Worm (Caenorhabditis elegans) whole organism, dauer: ENCODE results near the gene ins-20.
"Not testable (repeated sequence)": the region's sequence is repeated elsewhere in the genome, so short reads cannot be mapped to it uniquely, and the experiment has no call there.

Experiments
- unc-62 ChIP-seq: sonication (generic microtip); optimal IDR thresholded peaks from 2 replicates; lab custom pipeline; 2017; ENCODE audit warnings: missing biosample characterization, missing genetic modification reagents, missing genetic modification characterization

Gene ins-20

DNA sequence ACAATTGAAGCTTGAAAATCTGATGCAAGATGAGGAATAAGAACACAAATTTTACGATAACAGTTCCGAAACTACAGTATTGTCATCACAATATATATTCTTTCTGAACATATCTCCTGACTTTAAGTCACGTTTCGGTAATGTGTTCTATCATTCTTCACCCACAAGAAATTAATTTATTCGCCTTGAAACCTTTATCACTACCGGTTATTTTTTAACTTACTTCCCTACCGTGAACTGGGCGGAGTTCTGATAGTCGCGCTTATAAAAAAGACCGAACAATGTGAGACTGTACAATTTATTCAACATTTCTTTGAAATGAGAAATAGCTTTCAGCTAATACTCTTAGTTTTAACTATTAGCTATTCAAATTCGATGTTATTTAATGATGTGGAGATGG is at the start of gene ins-20:
ins-20 (plus strand) TSS at position 301 of the 400 bp plus-strand sequence.
- TF ChIP-seq unc-62 (GFP tag; lab: Kevin White, UChicago): no peak

DNA sequence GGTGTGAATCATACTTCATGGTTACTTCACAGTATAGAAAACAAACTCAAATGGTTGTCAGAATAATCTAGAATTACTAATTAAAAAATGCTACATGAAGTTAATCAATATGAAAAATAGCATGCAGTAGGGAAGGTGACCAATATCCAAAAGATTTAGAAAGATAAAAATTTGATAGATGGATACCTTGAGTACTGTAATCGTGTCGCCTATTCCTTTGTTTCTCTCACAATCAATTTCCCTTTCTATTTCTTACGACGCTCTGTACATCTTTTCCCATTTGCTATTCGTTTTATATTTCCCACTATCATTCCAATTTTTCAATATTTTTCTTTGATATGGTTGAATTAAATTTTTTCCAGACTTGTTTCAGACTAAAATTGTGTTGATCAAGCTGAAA is 49.3 kb upstream of the ins-20 start, which contains the start of gene B0034.7:
B0034.7 (plus strand) TSS at position 301 of the 400 bp plus-strand sequence.
- no peak for TF ChIP-seq unc-62 (GFP tag; lab: Kevin White, UChicago)

DNA sequence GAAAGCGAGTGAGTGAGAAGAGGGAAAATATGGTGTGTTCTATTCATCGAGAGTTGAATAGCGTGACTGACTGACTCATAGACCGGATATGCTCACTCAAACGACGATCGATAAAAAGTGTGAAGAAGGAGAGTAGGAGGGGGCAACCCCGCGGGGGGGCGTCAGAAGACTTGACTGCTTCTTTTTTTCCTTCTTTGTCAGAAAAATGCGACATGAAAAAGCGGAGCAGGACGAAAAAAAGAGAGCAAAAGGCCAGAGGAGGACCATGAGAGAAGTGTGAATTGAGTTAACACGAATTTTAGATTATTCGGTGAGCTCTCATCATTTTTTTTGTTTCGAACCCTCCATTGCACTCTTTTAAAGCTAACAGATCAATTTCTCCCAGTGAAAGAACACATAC is 48.3 kb upstream of the ins-20 start:
- TF ChIP-seq unc-62 (GFP tag; lab: Kevin White, UChicago): no peak

DNA sequence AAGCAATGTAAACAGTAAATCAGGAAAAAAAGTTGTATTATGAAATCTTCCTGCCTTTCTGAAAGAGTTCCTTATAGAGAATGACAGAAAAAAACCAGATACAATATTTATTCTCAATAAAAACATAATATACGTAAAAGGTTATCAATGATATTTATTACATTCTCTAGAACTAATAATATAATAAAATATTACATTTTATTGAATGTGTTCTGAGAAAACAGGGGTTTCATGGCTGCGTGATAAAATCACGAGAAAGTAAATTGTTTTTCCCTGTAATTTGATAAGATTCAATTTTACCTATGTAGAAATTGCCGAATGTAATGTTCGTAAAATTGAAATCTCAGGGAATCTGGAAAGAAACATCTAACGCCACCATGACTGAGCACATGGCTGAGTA is 45.7 kb upstream of the ins-20 start:
- no peak for TF ChIP-seq unc-62 (GFP tag; lab: Kevin White, UChicago)

DNA sequence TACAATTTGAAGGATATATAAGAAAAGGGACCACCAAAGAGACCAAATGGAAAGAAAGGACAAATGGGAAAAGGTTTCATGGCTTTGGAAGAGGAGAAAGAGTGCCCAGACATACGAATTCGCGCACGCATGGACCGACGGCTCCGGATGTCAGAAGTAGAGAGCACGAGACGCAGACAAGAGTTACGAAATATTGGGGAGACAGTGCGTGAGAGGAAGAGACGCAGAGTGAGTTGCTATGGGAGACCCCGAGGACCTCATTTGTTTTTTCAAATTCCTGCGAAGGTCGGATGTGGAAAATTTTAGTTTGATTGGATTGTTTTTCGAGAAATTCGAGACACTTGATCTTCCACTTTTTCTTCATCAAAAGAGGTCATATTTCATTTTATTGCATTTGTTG is 44.0 kb upstream of the ins-20 start:
- no peak for TF ChIP-seq unc-62 (GFP tag; lab: Kevin White, UChicago)

DNA sequence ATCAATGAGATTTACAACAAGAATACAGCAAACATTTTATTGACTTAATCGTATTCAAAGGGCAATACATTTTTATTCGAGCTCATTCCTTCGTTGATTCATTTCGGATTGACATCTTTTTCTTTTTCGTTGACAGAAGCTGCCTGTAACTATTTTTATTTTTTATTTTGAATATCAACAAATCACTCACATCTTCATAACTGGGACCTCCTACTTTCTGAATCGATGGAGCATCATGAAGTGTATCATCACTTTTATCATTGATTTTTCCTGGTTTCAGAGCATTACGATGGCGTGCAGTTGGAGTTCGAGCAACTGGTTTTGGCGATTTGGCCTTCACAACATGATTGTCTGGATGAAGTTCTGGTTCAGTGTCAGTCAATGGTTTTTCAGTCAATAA is 42.6 kb upstream of the ins-20 start, which contains the start of gene B0034.1:
B0034.1 (plus strand) TSS at position 301 of the 400 bp plus-strand sequence.
- no peak for TF ChIP-seq unc-62 (GFP tag; lab: Kevin White, UChicago)

DNA sequence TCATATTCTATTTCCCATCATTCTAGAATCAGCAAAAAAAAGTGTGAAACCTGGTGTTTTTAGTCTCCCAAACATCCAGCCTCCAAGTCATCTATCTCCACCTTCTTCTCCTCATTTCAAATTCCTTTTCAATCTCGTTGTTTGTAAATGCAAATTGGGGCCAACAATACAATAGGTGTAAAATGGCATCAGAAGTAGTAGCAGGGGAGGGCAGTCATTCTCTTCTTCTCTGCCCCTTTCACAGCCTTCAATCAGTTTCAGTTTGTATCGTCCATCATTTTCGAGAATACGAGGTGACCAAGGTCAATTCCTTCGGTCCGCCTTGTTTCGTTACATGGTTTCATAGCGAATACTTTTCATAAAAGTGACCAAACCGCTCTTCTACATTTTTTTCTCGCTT is 41.3 kb upstream of the ins-20 start, which contains the start of gene B0034.4:
B0034.4 (minus strand) TSS at position 229 of the 400 bp plus-strand sequence.
- no peak for TF ChIP-seq unc-62 (GFP tag; lab: Kevin White, UChicago)

DNA sequence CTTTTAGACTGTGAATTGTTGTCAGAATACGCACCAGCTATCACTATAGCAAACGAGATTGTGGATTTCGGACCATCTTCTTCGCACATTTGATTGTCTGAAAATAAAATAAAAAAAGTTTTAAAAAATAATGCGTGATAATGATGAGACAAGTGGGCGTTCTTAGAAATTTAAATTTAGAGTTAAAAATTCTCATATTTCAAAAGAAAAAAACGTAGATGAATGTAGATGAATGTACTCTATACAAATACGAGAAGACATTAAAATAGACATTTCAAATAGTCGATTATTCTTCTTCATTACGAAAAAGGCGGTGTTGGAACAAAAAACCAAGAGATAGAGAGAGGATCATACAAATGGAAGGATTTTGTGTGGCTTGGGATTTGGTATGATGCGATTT is 35.8 kb upstream of the ins-20 start, which contains the start of gene B0034.5:
B0034.5 (minus strand) TSS at position 101 of the 400 bp plus-strand sequence.
- no peak for TF ChIP-seq unc-62 (GFP tag; lab: Kevin White, UChicago)

DNA sequence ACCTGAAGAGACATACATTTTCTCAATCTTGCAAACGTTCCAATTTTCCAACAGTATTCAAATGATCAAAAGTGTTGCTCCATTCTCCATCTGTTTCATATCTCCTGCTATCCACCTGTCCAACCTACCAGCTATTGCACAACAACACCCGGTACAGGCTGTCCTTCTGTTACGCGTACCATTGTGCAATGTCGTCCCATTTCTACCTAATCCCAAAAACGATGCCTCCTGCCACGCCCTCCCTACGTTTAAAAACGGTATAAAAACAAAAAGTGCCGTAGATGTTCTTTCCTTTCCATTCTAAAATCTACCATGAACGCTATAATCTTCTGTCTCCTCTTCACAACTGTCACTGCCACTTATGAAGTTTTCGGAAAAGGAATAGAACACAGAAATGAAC is 22.4 kb upstream of the ins-20 start, which contains the start of gene ins-2:
ins-2 (plus strand) TSS at position 301 of the 400 bp plus-strand sequence.
- TF ChIP-seq unc-62 (GFP tag; lab: Kevin White, UChicago): no peak

DNA sequence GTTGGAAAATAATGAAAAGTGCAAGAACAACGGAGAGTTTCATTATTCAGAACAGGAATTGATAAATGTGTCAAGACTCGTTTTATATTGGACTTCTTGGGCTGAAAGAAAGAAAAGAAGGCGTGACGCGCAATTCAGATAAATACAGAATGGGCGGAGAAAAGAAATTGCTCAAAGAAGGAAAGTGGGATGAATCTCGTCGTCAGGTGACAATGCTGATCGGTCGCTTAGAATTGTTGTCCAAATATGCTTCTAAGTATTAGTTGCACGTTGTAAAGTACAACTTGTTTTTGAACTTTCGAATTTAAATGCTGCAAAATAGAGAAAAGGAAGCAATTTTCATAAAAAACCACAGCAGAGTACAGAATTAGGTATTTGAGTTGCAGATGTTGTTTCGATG is 20.0 kb upstream of the ins-20 start, which contains the start of gene ins-3:
ins-3 (minus strand) TSS at position 101 of the 400 bp plus-strand sequence.
- no peak for TF ChIP-seq unc-62 (GFP tag; lab: Kevin White, UChicago)

DNA sequence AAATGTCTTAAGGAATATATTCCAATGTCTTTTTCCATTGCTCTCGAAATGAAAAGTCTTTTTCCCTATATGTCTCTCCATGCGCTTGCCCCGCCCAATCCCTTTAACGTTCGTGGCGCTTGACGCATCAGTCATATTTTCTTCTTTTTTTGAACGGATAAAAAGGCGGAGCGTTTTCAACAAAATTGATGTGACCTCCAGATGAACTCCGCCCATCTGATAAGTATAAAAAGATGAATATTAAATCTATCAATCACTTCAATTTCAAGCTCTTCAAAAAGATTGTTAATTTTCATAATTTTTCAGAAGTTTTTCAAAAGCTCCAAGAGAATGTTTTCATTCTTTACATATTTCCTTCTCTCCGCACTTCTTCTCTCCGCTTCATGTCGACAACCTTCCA is 14.6 kb upstream of the ins-20 start, which contains the start of gene ins-4:
ins-4 (plus strand) TSS at position 301 of the 400 bp plus-strand sequence.
- no peak for TF ChIP-seq unc-62 (GFP tag; lab: Kevin White, UChicago)

DNA sequence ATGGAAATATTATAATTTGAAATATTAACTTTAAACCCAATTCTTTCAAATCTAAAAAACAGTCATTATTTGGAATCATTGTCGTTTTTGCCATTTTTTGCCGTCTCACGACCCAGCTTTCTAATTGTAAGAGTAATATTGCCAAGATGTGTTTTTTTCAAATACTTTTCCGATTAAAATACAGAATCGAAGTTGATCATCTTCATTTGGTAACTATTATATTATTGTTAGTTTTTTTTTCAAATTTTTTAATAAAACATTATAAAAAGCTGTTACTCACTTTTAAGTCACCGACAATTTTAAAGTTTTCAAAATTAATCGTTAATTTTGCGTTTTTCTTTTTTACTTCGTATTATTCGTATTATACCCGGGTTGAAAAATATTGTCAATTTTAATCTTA is 13.4 kb upstream of the ins-20 start, which contains the start of gene ins-5:
ins-5 (plus strand) TSS at position 301 of the 400 bp plus-strand sequence.
- no peak for TF ChIP-seq unc-62 (GFP tag; lab: Kevin White, UChicago)

DNA sequence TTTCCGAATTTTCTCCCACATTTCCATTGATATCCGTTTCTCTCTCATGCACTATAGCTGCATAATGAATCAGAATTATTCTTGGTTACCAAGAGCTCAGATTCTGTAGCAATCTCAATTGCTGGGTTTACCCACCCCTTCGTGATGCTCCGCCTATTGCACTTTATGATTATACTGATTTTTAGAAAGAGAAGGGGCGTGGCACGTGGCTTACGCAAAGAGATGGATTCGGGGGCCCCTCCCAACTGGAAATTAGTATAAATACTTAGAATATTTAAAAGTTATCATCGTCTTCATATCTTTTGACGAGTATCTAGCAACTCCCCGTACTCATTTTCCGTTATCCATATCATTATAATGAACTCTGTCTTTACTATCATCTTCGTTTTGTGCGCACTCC is 10.5 kb upstream of the ins-20 start, which contains the start of gene ins-6:
ins-6 (plus strand) TSS at position 301 of the 400 bp plus-strand sequence.
- no peak for TF ChIP-seq unc-62 (GFP tag; lab: Kevin White, UChicago)

DNA sequence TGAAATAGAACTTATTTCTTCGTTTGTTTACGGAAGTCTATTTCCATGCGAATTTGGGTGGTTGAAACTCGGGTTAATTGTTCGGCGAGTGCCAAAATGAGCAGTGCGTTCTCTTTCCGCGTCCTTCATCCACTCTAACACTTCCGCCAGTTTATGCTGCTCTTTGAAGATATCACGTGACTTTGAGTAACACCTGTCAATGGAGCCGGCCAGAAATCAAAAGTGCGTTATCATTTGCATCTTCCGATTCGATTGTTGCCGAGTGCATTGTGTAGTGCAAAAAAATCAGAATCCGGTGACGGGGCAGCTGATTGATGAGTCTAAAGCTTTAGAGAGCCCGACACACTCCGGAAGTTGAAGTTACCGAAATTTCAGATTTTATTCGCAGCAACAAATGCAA is 9.6 kb upstream of the ins-20 start:
- TF ChIP-seq unc-62 (GFP tag; lab: Kevin White, UChicago): no peak

DNA sequence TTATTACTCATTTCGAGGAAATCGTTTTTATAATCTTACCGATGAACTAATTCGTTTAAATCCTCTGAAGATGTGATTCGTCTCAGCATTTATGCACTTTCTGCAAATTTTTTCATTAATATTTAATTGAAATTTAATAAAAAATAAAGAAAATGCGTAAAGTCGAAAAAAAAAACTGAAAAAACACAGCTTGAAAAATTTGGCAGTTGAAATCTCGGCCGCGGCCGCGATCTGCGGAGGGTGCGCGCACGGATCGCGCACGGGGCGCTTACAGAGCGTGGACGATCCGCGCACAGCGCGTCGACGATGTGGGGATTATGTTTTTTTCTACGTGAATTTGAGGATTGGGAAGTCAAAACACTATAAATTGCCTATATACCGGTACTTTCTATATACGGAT is 1.8 kb upstream of the ins-20 start, which contains the start of gene ZK84.4:
ZK84.4 (minus strand) TSS at position 101 of the 400 bp plus-strand sequence.
- not testable (repeated sequence) for TF ChIP-seq unc-62 (GFP tag; lab: Kevin White, UChicago)

DNA sequence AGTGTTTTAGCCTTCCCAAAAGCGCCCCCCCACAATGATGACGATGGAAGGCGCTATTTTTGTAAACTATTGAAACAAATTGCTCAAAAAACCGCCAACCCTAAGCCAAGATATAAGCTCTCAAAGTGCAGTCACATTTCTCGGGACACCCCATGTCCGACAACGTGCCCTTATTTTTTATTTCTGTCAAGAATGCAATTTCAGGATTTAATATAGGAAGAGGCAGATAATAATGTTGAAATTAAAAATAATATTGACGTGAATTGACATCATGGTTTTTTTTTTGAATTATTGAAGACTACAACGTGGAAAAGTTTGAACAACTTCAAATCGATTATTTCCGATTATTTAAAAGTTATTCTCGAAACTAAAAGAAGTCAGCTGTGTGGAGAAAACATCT is 3.4 kb downstream of the ins-20 start, which contains the start of gene ZK84.2:
ZK84.2 (plus strand) TSS at position 301 of the 400 bp plus-strand sequence.
- TF ChIP-seq unc-62 (GFP tag; lab: Kevin White, UChicago): not testable (repeated sequence)

DNA sequence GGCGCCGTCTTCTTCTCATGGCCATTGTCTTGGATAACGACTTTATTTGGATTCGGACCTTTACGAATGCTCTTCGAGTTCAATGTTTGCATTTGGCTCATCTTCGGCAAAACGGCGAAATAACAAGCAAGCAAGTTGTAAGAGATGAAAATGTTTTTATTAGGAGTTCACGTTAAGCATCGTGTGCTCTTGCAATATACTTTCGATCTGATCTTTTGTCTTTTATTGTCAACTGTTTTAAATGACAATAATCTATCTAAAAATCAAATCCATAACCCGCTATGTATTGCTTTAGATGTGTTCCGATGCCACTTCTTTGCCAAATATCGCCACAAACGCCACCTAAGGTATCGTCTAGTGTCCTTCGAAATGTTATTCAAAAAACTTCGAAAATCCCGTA is 5.8 kb downstream of the ins-20 start, which contains the start of gene ZK84.5:
ZK84.5 (minus strand) TSS at position 101 of the 400 bp plus-strand sequence.
- TF ChIP-seq unc-62 (GFP tag; lab: Kevin White, UChicago): no peak
